Fruit fly (Drosophila melanogaster) whole organism, embryonic: Measurements from ENCODE around the gene eEF1delta.

Experiments used
- Antp ChIP-seq: fragments of 200-800 bp; sonication (Bioruptor generic); optimal IDR thresholded peaks from 3 replicates; lab custom pipeline; 2016; ENCODE audit warnings: missing biosample characterization, missing genetic modification characterization
- Asciz ChIP-seq: fragments of 200-800 bp; sonication (Bioruptor generic); optimal IDR thresholded peaks from 2 replicates; lab custom pipeline; 2017; ENCODE audit warnings: missing biosample characterization, mild to moderate bottlenecking, missing genetic modification characterization, missing genetic modification reagents
- Atf6 ChIP-seq: fragments of 200-800 bp; sonication (Bioruptor generic); IDR thresholded peaks from 2 replicates; pipeline ENCODE4 v1.3.6; 2022; ENCODE audit warnings: missing biosample characterization, missing genetic modification characterization
- CG11723 ChIP-seq: fragments of 200-800 bp; sonication (Bioruptor generic); optimal IDR thresholded peaks from 2 replicates; lab custom pipeline; 2017; ENCODE audit warnings: missing biosample characterization, mild to moderate bottlenecking, missing genetic modification characterization
- CG12299 ChIP-seq: fragments of 200-800 bp; sonication (Bioruptor generic); optimal IDR thresholded peaks from 2 replicates; lab custom pipeline; 2018; ENCODE audit warnings: missing biosample characterization, mild to moderate bottlenecking, missing genetic modification characterization
- CG12659 ChIP-seq: fragments of 200-800 bp; sonication (Bioruptor generic); optimal IDR thresholded peaks from 3 replicates; lab custom pipeline; 2017; ENCODE audit warnings: mild to moderate bottlenecking, missing biosample characterization, missing genetic modification reagents, missing genetic modification characterization
- CG13296 ChIP-seq: fragments of 200-800 bp; sonication (Bioruptor generic); optimal IDR thresholded peaks from 3 replicates; lab custom pipeline; 2018; ENCODE audit warnings: missing biosample characterization, mild to moderate bottlenecking, missing genetic modification characterization
- CG13424 ChIP-seq: fragments of 200-800 bp; sonication (Bioruptor generic); optimal IDR thresholded peaks from 2 replicates; lab custom pipeline; 2019; ENCODE audit warnings: missing biosample characterization, mild to moderate bottlenecking, missing genetic modification characterization, moderate library complexity
- CG14050 ChIP-seq: fragments of 200-800 bp; sonication (Bioruptor generic); IDR thresholded peaks from 3 replicates; pipeline ENCODE4 v1.3.6; 2022; ENCODE audit warnings: missing biosample characterization, missing genetic modification characterization
- CG15479 ChIP-seq: fragments of 200-800 bp; sonication (Bioruptor generic); optimal IDR thresholded peaks from 3 replicates; lab custom pipeline; 2019; ENCODE audit warnings: missing biosample characterization, mild to moderate bottlenecking, missing genetic modification characterization, moderate library complexity
- CG1603 ChIP-seq: fragments of 200-800 bp; sonication (Bioruptor generic); optimal IDR thresholded peaks from 2 replicates; lab custom pipeline; 2019; ENCODE audit warnings: missing biosample characterization, mild to moderate bottlenecking, missing genetic modification characterization, moderate library complexity
- CG17328 ChIP-seq: fragments of 200-800 bp; sonication (Bioruptor generic); IDR thresholded peaks from 2 replicates; pipeline ENCODE4 v1.3.6; 2022; ENCODE audit warnings: missing biosample characterization, missing genetic modification characterization
- CG30020 ChIP-seq: fragments of 200-800 bp; optimal IDR thresholded peaks from 2 replicates; lab custom pipeline; 2019; ENCODE audit warnings: missing biosample characterization, mild to moderate bottlenecking, missing genetic modification characterization, moderate library complexity
- CG31224 ChIP-seq: fragments of 200-800 bp; sonication (Bioruptor generic); IDR thresholded peaks from 2 replicates; pipeline ENCODE4 v1.3.6; 2022; ENCODE audit warnings: missing biosample characterization, missing genetic modification characterization
- CG31388 ChIP-seq: fragments of 200-800 bp; sonication (Bioruptor generic); optimal IDR thresholded peaks from 2 replicates; lab custom pipeline; 2016; ENCODE audit warnings: missing biosample characterization, missing genetic modification characterization
- CG3281 ChIP-seq: fragments of 200-800 bp; sonication (Bioruptor generic); optimal IDR thresholded peaks from 3 replicates; lab custom pipeline; 2017; ENCODE audit warnings: missing biosample characterization, mild to moderate bottlenecking, missing genetic modification characterization
- CG33557 ChIP-seq: fragments of 200-800 bp; sonication (Bioruptor generic); optimal IDR thresholded peaks from 2 replicates; lab custom pipeline; 2019; ENCODE audit warnings: missing biosample characterization, mild to moderate bottlenecking, missing genetic modification characterization, moderate library complexity
- CG34376 ChIP-seq: fragments of 200-800 bp; sonication (Bioruptor generic); optimal IDR thresholded peaks from 2 replicates; lab custom pipeline; 2018; ENCODE audit warnings: missing biosample characterization, mild to moderate bottlenecking, missing genetic modification characterization
- CG4404 ChIP-seq: fragments of 200-800 bp; sonication (Bioruptor generic); IDR thresholded peaks from 2 replicates; pipeline ENCODE4 v1.3.6; 2022; ENCODE audit warnings: missing biosample characterization, missing genetic modification characterization
- CG4820 ChIP-seq: fragments of 200-800 bp; sonication (Bioruptor generic); optimal IDR thresholded peaks from 3 replicates; lab custom pipeline; 2016; ENCODE audit warnings: missing biosample characterization, missing genetic modification characterization
- CG6175 ChIP-seq: fragments of 200-800 bp; sonication (Bioruptor generic); IDR thresholded peaks from 3 replicates; pipeline ENCODE4 v1.3.6; 2022; ENCODE audit warnings: missing biosample characterization, missing genetic modification characterization
- CG6765 ChIP-seq: fragments of 200-800 bp; sonication (Bioruptor generic); optimal IDR thresholded peaks from 3 replicates; lab custom pipeline; 2017; ENCODE audit warnings: missing biosample characterization, mild to moderate bottlenecking, missing genetic modification characterization
- CrebB ChIP-seq: fragments of 200-800 bp; sonication (Bioruptor generic); optimal IDR thresholded peaks from 3 replicates; lab custom pipeline; 2018; ENCODE audit warnings: missing biosample characterization, mild to moderate bottlenecking, missing genetic modification characterization
- Dbx ChIP-seq: fragments of 200-800 bp; sonication (Bioruptor generic); IDR thresholded peaks from 3 replicates; pipeline ENCODE4 v1.3.6; 2022; ENCODE audit warnings: missing biosample characterization, missing genetic modification characterization
- E2f2 ChIP-seq: fragments of 200-800 bp; sonication (Bioruptor generic); IDR thresholded peaks from 2 replicates; pipeline ENCODE4 v1.3.6; 2022; ENCODE audit warnings: missing biosample characterization, missing genetic modification characterization
- Ets65A ChIP-seq: fragments of 200-800 bp; sonication (Bioruptor generic); peaks from one replicate; lab custom pipeline; 2016; ENCODE audit warnings: missing biosample characterization, missing genetic modification characterization
- Fer2 ChIP-seq: fragments of 200-800 bp; sonication (Bioruptor generic); optimal IDR thresholded peaks from 2 replicates; lab custom pipeline; 2018; ENCODE audit warnings: missing biosample characterization, mild to moderate bottlenecking, missing genetic modification characterization, moderate library complexity
- HLH4C ChIP-seq: fragments of 200-800 bp; sonication (Bioruptor generic); IDR thresholded peaks from 3 replicates; pipeline ENCODE4 v1.3.6; 2022; ENCODE audit warnings: missing biosample characterization, missing genetic modification characterization; ENCODE audit not compliant: partially characterized antibody
- HLHmδ ChIP-seq: fragments of 200-800 bp; sonication (Bioruptor generic); optimal IDR thresholded peaks from 2 replicates; lab custom pipeline; 2018; ENCODE audit warnings: missing biosample characterization, mild to moderate bottlenecking, missing genetic modification characterization, moderate library complexity
- Med ChIP-seq: fragments of 200-800 bp; sonication (Bioruptor generic); peaks from one replicate; lab custom pipeline; 2016; ENCODE audit warnings: missing biosample characterization, missing genetic modification characterization, mild to moderate bottlenecking, inconsistent platforms, moderate library complexity
- Meics ChIP-seq: fragments of 200-800 bp; sonication (Bioruptor generic); optimal IDR thresholded peaks from 2 replicates; lab custom pipeline; 2017; ENCODE audit warnings: missing biosample characterization, mild to moderate bottlenecking, missing genetic modification characterization
- NC2α ChIP-seq: fragments of 200-800 bp; sonication (Bioruptor generic); optimal IDR thresholded peaks from 2 replicates; lab custom pipeline; 2016; ENCODE audit warnings: missing biosample characterization, missing genetic modification characterization
- Neu2 ChIP-seq: fragments of 200-800 bp; sonication (Bioruptor generic); optimal IDR thresholded peaks from 3 replicates; lab custom pipeline; 2016; ENCODE audit warnings: missing biosample characterization, missing genetic modification characterization, borderline replicate concordance
- Ravus ChIP-seq: fragments of 200-800 bp; sonication (Bioruptor generic); IDR thresholded peaks from 2 replicates; pipeline ENCODE4 v1.3.6; 2022; ENCODE audit warnings: missing biosample characterization, missing genetic modification characterization
- Spps ChIP-seq: fragments of 200-800 bp; sonication (Bioruptor generic); optimal IDR thresholded peaks from 2 replicates; lab custom pipeline; 2018; ENCODE audit warnings: missing biosample characterization, mild to moderate bottlenecking, missing genetic modification characterization
- dm ChIP-seq: fragments of 200-800 bp; sonication (Bioruptor generic); optimal IDR thresholded peaks from 3 replicates; lab custom pipeline; 2016; ENCODE audit warnings: missing biosample characterization, missing genetic modification characterization
- fd64A ChIP-seq: fragments of 200-800 bp; sonication (Bioruptor generic); optimal IDR thresholded peaks from 3 replicates; lab custom pipeline; 2018; ENCODE audit warnings: missing biosample characterization, mild to moderate bottlenecking, missing genetic modification characterization
- kay ChIP-seq: fragments of 200-800 bp; sonication (Bioruptor generic); optimal IDR thresholded peaks from 2 replicates; lab custom pipeline; 2016; ENCODE audit warnings: missing biosample characterization, missing genetic modification characterization
- lmd ChIP-seq: fragments of 200-800 bp; sonication (Bioruptor generic); IDR thresholded peaks from 2 replicates; pipeline ENCODE4 v1.3.6; 2022; ENCODE audit warnings: missing biosample characterization, missing genetic modification characterization
- pfk ChIP-seq: fragments of 200-800 bp; sonication (Bioruptor generic); optimal IDR thresholded peaks from 2 replicates; lab custom pipeline; 2018; ENCODE audit warnings: missing biosample characterization, mild to moderate bottlenecking, missing genetic modification characterization, moderate library complexity
- pnt ChIP-seq: fragments of 200-800 bp; sonication (Bioruptor generic); optimal IDR thresholded peaks from 3 replicates; lab custom pipeline; 2016; ENCODE audit warnings: missing biosample characterization, missing genetic modification characterization
- run ChIP-seq: fragments of 200-800 bp; sonication (Bioruptor generic); optimal IDR thresholded peaks from 3 replicates; lab custom pipeline; 2018; ENCODE audit warnings: missing biosample characterization, mild to moderate bottlenecking, missing genetic modification characterization
- salm ChIP-seq: fragments of 200-800 bp; sonication (Bioruptor generic); optimal IDR thresholded peaks from 2 replicates; lab custom pipeline; 2018; ENCODE audit warnings: missing biosample characterization, mild to moderate bottlenecking, missing genetic modification characterization
- sens ChIP-seq: fragments of 200-800 bp; sonication (Bioruptor generic); peaks from one replicate; lab custom pipeline; 2016; ENCODE audit warnings: missing biosample characterization, missing genetic modification characterization
- tap ChIP-seq: fragments of 200-800 bp; optimal IDR thresholded peaks from 3 replicates; lab custom pipeline; 2019; ENCODE audit warnings: missing biosample characterization, mild to moderate bottlenecking, missing genetic modification characterization, moderate library complexity
- zen ChIP-seq: fragments of 200-800 bp; sonication (Bioruptor generic); optimal IDR thresholded peaks from 3 replicates; lab custom pipeline; 2018; ENCODE audit warnings: missing biosample characterization, mild to moderate bottlenecking, missing genetic modification characterization, moderate library complexity

The eEF1delta gene

dm6 chr2L:10237725-10238446 lies 5.6 kb downstream of the eEF1delta start, which contains the start of gene mthl15 (continued):
- no peak for TF ChIP-seq Neu2
- no peak for TF ChIP-seq kay (GFP tag; lab: Kevin White, UChicago)
- no peak for TF ChIP-seq CG30020 (tag; lab: Kevin White, UChicago)
- TF ChIP-seq Ravus (GFP tag; lab: Robert Waterston, UW) = no peak
- TF ChIP-seq lmd (GFP tag; lab: Robert Waterston, UW) = no peak
- TF ChIP-seq CG12659 = peak; percentile 38
- peak; percentile 5 for TF ChIP-seq CG12299
- peak; percentile 32 for TF ChIP-seq zen (tag; lab: Kevin White, UChicago)
- TF ChIP-seq Med = peak; percentile 73
- TF ChIP-seq Antp (GFP tag; lab: Kevin White, UChicago) = no peak
- no peak for TF ChIP-seq run (tag; lab: Kevin White, UChicago)
- TF ChIP-seq CG34376 (GFP tag; lab: Kevin White, UChicago) = peak; percentile 69
- TF ChIP-seq Asciz (GFP tag; lab: Kevin White, UChicago) = peak; percentile 5
- no peak for TF ChIP-seq pfk
- TF ChIP-seq CG4404 (GFP tag; lab: Robert Waterston, UW) = no peak
- TF ChIP-seq Ets65A = no peak
- TF ChIP-seq CG17328 = 0 out of 2 replicates have a peak, but pooled peaks have one; percentile 29
- TF ChIP-seq sens = peak; percentile 64
- TF ChIP-seq salm (tag; lab: Kevin White, UChicago) = peak; percentile 29
- TF ChIP-seq CG14050 (GFP tag; lab: Robert Waterston, UW) = no peak
- no peak for TF ChIP-seq CG31388 (GFP tag; lab: Kevin White, UChicago)
- TF ChIP-seq pnt = no peak
- no peak for TF ChIP-seq Fer2 (tag; lab: Kevin White, UChicago)
- TF ChIP-seq tap = no peak
- TF ChIP-seq HLHmδ = no peak
- TF ChIP-seq fd64A = peak; percentile 51
- TF ChIP-seq CrebB (tag; lab: Kevin White, UChicago) = no peak
- TF ChIP-seq CG11723 (GFP tag; lab: Kevin White, UChicago) = peak; percentile 19
- peak; percentile 34 for TF ChIP-seq CG6765 (GFP tag; lab: Kevin White, UChicago)
- TF ChIP-seq NC2α (GFP tag; lab: Kevin White, UChicago) = peak; percentile 22
- TF ChIP-seq Meics (GFP tag; lab: Kevin White, UChicago) = peak; percentile 87
- no peak for TF ChIP-seq CG13296 (GFP tag; lab: Kevin White, UChicago)
- TF ChIP-seq CG1603 (tag; lab: Kevin White, UChicago) = peak; percentile 63
- TF ChIP-seq CG6175 (GFP tag; lab: Robert Waterston, UW) = no peak
- no peak for TF ChIP-seq dm (GFP tag; lab: Kevin White, UChicago)
- no peak for TF ChIP-seq Spps (tag; lab: Kevin White, UChicago)
- peak; percentile 9 for TF ChIP-seq CG13424
- peak; percentile 69 for TF ChIP-seq CG15479 (GFP tag; lab: Kevin White, UChicago)
- TF ChIP-seq CG31224 (GFP tag; lab: Robert Waterston, UW) = no peak
- no peak for TF ChIP-seq Dbx (GFP tag; lab: Robert Waterston, UW)
- peak; percentile 36 for TF ChIP-seq CG33557 (GFP tag; lab: Kevin White, UChicago)
- peak; percentile 1 for TF ChIP-seq CG3281 (GFP tag; lab: Kevin White, UChicago)
- TF ChIP-seq Atf6 (GFP tag; lab: Robert Waterston, UW) = peak; percentile 41; the same call in 1 of the 2 replicates
- peak; percentile 21; the same call in 1 of the 2 replicates for TF ChIP-seq E2f2
- TF ChIP-seq HLH4C (GFP tag; lab: Robert Waterston, UW) = 0 out of 3 replicates have a peak, but pooled peaks have one; percentile 39
- no peak for TF ChIP-seq CG4820
